Worm (Caenorhabditis elegans) whole organism, L2 larva: ENCODE measurements around the gene ptrg-1.

Source experiments
- C34F6.9 ChIP-seq: fragments of 150-350 bp; optimal IDR thresholded peaks from 2 replicates; lab custom pipeline; 2014; ENCODE audit warnings: missing biosample characterization, missing genetic modification characterization
- F13H6.1 ChIP-seq: sonication (generic microtip); optimal IDR thresholded peaks from 2 replicates; lab custom pipeline; 2016; ENCODE audit warnings: missing genetic modification characterization, missing compliant biosample characterization
- R02D3.7 ChIP-seq: fragments of 150-350 bp; optimal IDR thresholded peaks from 2 replicates; lab custom pipeline; 2014; ENCODE audit warnings: missing biosample characterization, missing genetic modification characterization
- Y55F3AM.14 ChIP-seq: fragments of 200-800 bp; sonication (Bioruptor generic); optimal IDR thresholded peaks from 2 replicates; lab custom pipeline; 2018; ENCODE audit warnings: mild to moderate bottlenecking, missing genetic modification characterization, missing compliant biosample characterization
- ZK546.5 ChIP-seq: sonication (generic microtip); optimal IDR thresholded peaks from 2 replicates; lab custom pipeline; 2017; ENCODE audit warnings: missing biosample characterization, missing genetic modification characterization
- alr-1 ChIP-seq: fragments of 150-350 bp; optimal IDR thresholded peaks from 2 replicates; lab custom pipeline; 2014; ENCODE audit warnings: missing biosample characterization, missing genetic modification characterization
- aly-2 ChIP-seq: fragments of 150-350 bp; optimal IDR thresholded peaks from 2 replicates; lab custom pipeline; 2014; ENCODE audit warnings: missing biosample characterization, missing genetic modification characterization
- ama-1 ChIP-seq: fragments of 150-350 bp; optimal IDR thresholded peaks from 2 replicates; lab custom pipeline; 2018; ENCODE audit warnings: inconsistent platforms
- blmp-1 ChIP-seq: sonication (generic microtip); optimal IDR thresholded peaks from 2 replicates; lab custom pipeline; 2017; ENCODE audit warnings: missing genetic modification characterization, mild to moderate bottlenecking, missing compliant biosample characterization, antibody characterized with exemption, moderate library complexity; ENCODE audit not compliant: insufficient read depth
- ceh-16 ChIP-seq: fragments of 150-350 bp; optimal IDR thresholded peaks from 2 replicates; lab custom pipeline; 2014; ENCODE audit warnings: missing biosample characterization, missing genetic modification characterization
- ceh-82 ChIP-seq: fragments of 150-350 bp; optimal IDR thresholded peaks from 2 replicates; lab custom pipeline; 2014; ENCODE audit warnings: missing biosample characterization, missing genetic modification characterization
- crh-2 ChIP-seq: sonication (generic microtip); optimal IDR thresholded peaks from 2 replicates; lab custom pipeline; 2017; ENCODE audit warnings: missing biosample characterization, missing genetic modification characterization
- dmd-4 ChIP-seq: sonication (generic microtip); optimal IDR thresholded peaks from 2 replicates; lab custom pipeline; 2017; ENCODE audit warnings: missing biosample characterization, missing genetic modification characterization
- egl-27 ChIP-seq: sonication (generic microtip); optimal IDR thresholded peaks from 3 replicates; lab custom pipeline; 2017; ENCODE audit warnings: missing biosample characterization, missing genetic modification reagents, missing genetic modification characterization
- elt-1 ChIP-seq: fragments of 150-350 bp; optimal IDR thresholded peaks from 2 replicates; lab custom pipeline; 2014; ENCODE audit warnings: missing biosample characterization, missing genetic modification characterization
- elt-3 ChIP-seq: sonication (generic microtip); optimal IDR thresholded peaks from 2 replicates; lab custom pipeline; 2017; ENCODE audit warnings: missing biosample characterization, missing genetic modification characterization
- fos-1 ChIP-seq: fragments of 150-350 bp; optimal IDR thresholded peaks from 2 replicates; lab custom pipeline; 2014; ENCODE audit warnings: missing biosample characterization, missing genetic modification characterization
- gmeb-1 ChIP-seq: fragments of 150-350 bp; optimal IDR thresholded peaks from 2 replicates; lab custom pipeline; 2014; ENCODE audit warnings: missing biosample characterization, missing genetic modification characterization
- lin-11 ChIP-seq: fragments of 150-350 bp; sonication (generic microtip); optimal IDR thresholded peaks from 2 replicates; lab custom pipeline; 2014; ENCODE audit warnings: missing biosample characterization, missing genetic modification characterization, inconsistent platforms, mixed read lengths
- lin-13 ChIP-seq: fragments of 150-350 bp; optimal IDR thresholded peaks from 2 replicates; lab custom pipeline; 2014; ENCODE audit warnings: missing biosample characterization, missing genetic modification reagents, missing genetic modification characterization
- lin-39 ChIP-seq: fragments of 150-350 bp; optimal IDR thresholded peaks from 2 replicates; lab custom pipeline; 2014; ENCODE audit warnings: missing biosample characterization, missing genetic modification reagents, missing genetic modification characterization
- lsy-2 ChIP-seq, 2 experiments: fragments of 150-350 bp in 1 of 2; sonication (generic microtip) in 1 of 2; optimal IDR thresholded peaks; 2 replicates each; lab custom pipeline; 2014 to 2017; ENCODE audit warnings: missing biosample characterization in 2 of 2, missing genetic modification characterization in 2 of 2
- mab-5 ChIP-seq: fragments of 150-350 bp; optimal IDR thresholded peaks from 2 replicates; lab custom pipeline; 2014; ENCODE audit warnings: missing biosample characterization, missing genetic modification characterization
- mbf-1 ChIP-seq: sonication (generic microtip); optimal IDR thresholded peaks from 2 replicates; lab custom pipeline; 2017; ENCODE audit warnings: missing biosample characterization, missing genetic modification characterization
- mdl-1 ChIP-seq, 2 experiments: fragments of 150-350 bp in 1 of 2; sonication (generic microtip) in 1 of 2; optimal IDR thresholded peaks; 2 replicates each; lab custom pipeline; 2017; ENCODE audit warnings: missing biosample characterization in 2 of 2, missing genetic modification characterization in 2 of 2
- nhr-10 ChIP-seq: sonication (generic microtip); optimal IDR thresholded peaks from 2 replicates; lab custom pipeline; 2017; ENCODE audit warnings: missing biosample characterization, missing genetic modification characterization
- nhr-11 ChIP-seq: fragments of 150-350 bp; optimal IDR thresholded peaks from 2 replicates; lab custom pipeline; 2014; ENCODE audit warnings: missing biosample characterization, missing genetic modification characterization
- nhr-12 ChIP-seq: fragments of 150-350 bp; optimal IDR thresholded peaks from 2 replicates; lab custom pipeline; 2014; ENCODE audit warnings: missing biosample characterization, missing genetic modification characterization
- nhr-129 ChIP-seq: fragments of 150-350 bp; optimal IDR thresholded peaks from 2 replicates; lab custom pipeline; 2014; ENCODE audit warnings: missing biosample characterization, missing genetic modification characterization
- nhr-21 ChIP-seq: fragments of 150-350 bp; optimal IDR thresholded peaks from 2 replicates; lab custom pipeline; 2014; ENCODE audit warnings: missing biosample characterization, missing genetic modification characterization
- nhr-23 ChIP-seq: fragments of 150-350 bp; optimal IDR thresholded peaks from 2 replicates; lab custom pipeline; 2014; ENCODE audit warnings: missing biosample characterization, missing genetic modification reagents, missing genetic modification characterization
- nhr-237 ChIP-seq: fragments of 150-350 bp; optimal IDR thresholded peaks from 2 replicates; lab custom pipeline; 2014; ENCODE audit warnings: missing biosample characterization, missing genetic modification characterization
- nhr-25 ChIP-seq: fragments of 150-350 bp; sonication (generic microtip); optimal IDR thresholded peaks from 3 replicates; lab custom pipeline; 2014; ENCODE audit warnings: missing biosample characterization, missing genetic modification characterization
- nhr-6 ChIP-seq: fragments of 150-350 bp; optimal IDR thresholded peaks from 2 replicates; lab custom pipeline; 2014; ENCODE audit warnings: missing biosample characterization, missing genetic modification characterization
- nhr-77 ChIP-seq: fragments of 150-350 bp; optimal IDR thresholded peaks from 2 replicates; lab custom pipeline; 2014; ENCODE audit warnings: missing biosample characterization, missing genetic modification characterization
- peb-1 ChIP-seq: fragments of 150-350 bp; optimal IDR thresholded peaks from 2 replicates; lab custom pipeline; 2014; ENCODE audit warnings: missing biosample characterization, missing genetic modification characterization
- sem-4 ChIP-seq: fragments of 150-350 bp; optimal IDR thresholded peaks from 2 replicates; lab custom pipeline; 2014; ENCODE audit warnings: missing biosample characterization, missing genetic modification reagents, missing genetic modification characterization
- skn-1 ChIP-seq: sonication (generic microtip); optimal IDR thresholded peaks from 2 replicates; lab custom pipeline; 2017; ENCODE audit warnings: missing biosample characterization, missing genetic modification characterization
- sma-3 ChIP-seq: sonication (generic microtip); optimal IDR thresholded peaks from 2 replicates; lab custom pipeline; 2016; ENCODE audit warnings: missing genetic modification reagents, missing genetic modification characterization, missing compliant biosample characterization
- sma-9 ChIP-seq, 2 experiments: fragments of 150-350 bp in 1 of 2; sonication (generic microtip) in 1 of 2; optimal IDR thresholded peaks; 2 replicates each; lab custom pipeline; 2014 to 2016; ENCODE audit warnings: missing genetic modification characterization in 2 of 2, mild to moderate bottlenecking in 1 of 2, missing biosample characterization in 1 of 2, missing compliant biosample characterization in 1 of 2, missing genetic modification reagents in 1 of 2, moderate library complexity in 1 of 2
- snpc-4 ChIP-seq: fragments of 150-350 bp; optimal IDR thresholded peaks from 2 replicates; lab custom pipeline; 2014; ENCODE audit warnings: missing biosample characterization, missing genetic modification characterization
- unc-39 ChIP-seq: fragments of 150-350 bp; optimal IDR thresholded peaks from 2 replicates; lab custom pipeline; 2014; ENCODE audit warnings: missing biosample characterization, missing genetic modification characterization
- unc-55 ChIP-seq: fragments of 150-350 bp; sonication (generic microtip); optimal IDR thresholded peaks from 3 replicates; lab custom pipeline; 2014; ENCODE audit warnings: missing biosample characterization, missing genetic modification reagents, missing genetic modification characterization
- unc-62 ChIP-seq: fragments of 150-350 bp; optimal IDR thresholded peaks from 2 replicates; lab custom pipeline; 2014; ENCODE audit warnings: missing biosample characterization, missing genetic modification reagents, missing genetic modification characterization
- zag-1 ChIP-seq: fragments of 150-350 bp; optimal IDR thresholded peaks from 2 replicates; lab custom pipeline; 2014; ENCODE audit warnings: missing biosample characterization, missing genetic modification characterization
- ztf-1 ChIP-seq: fragments of 200-800 bp; sonication (Bioruptor generic); conservative IDR thresholded peaks from 2 replicates; pipeline ENCODE4 v1.3.6; 2022; ENCODE audit warnings: missing genetic modification characterization, missing compliant biosample characterization
- ztf-11 ChIP-seq: sonication (generic microtip); optimal IDR thresholded peaks from 2 replicates; lab custom pipeline; 2017; ENCODE audit warnings: missing biosample characterization, missing genetic modification characterization
- ztf-4 ChIP-seq: fragments of 150-350 bp; optimal IDR thresholded peaks from 2 replicates; lab custom pipeline; 2014; ENCODE audit warnings: missing biosample characterization, missing genetic modification characterization

ptrg-1 gene

ce11 chrIV:10180133-10180749, 14.0 kb downstream of the ptrg-1 start, which contains the start of gene gta-1:
gta-1 (plus strand) TSS chrIV:10180660.
- TF ChIP-seq sma-3 (GFP tag; lab: Kevin White, UChicago) (no peak), snpc-4 (tag; lab: Kevin White, UChicago) (no peak), unc-55 (GFP tag; lab: Kevin White, UChicago) (peak; percentile 65), elt-1 (no peak), nhr-6 (tag; lab: Kevin White, UChicago) (no peak), nhr-129 (tag; lab: Kevin White, UChicago) (peak; percentile 71), ceh-16 (no peak), R02D3.7 (tag; lab: Kevin White, UChicago) (no peak), zag-1 (tag; lab: Kevin White, UChicago) (no peak), Y55F3AM.14 (no peak), ztf-4 (tag; lab: Kevin White, UChicago) (peak; percentile 18), peb-1 (no peak), lsy-2 (tag; optimal IDR thresholded peaks at IDR 0.05; lab: Kevin White, UChicago) (peak in 1 of 2 experiments; percentile 34), lin-13 (GFP tag; lab: Kevin White, UChicago) (no peak), skn-1 (tag; lab: Kevin White, UChicago) (no peak), nhr-23 (no peak), unc-62 (GFP tag; lab: Kevin White, UChicago) (no peak), fos-1 (tag; lab: Kevin White, UChicago) (no peak), C34F6.9 (tag; lab: Kevin White, UChicago) (peak; percentile 38), dmd-4 (tag; lab: Kevin White, UChicago) (no peak), lin-39 (tag; lab: Kevin White, UChicago) (no peak), unc-39 (no peak), mab-5 (no peak), F13H6.1 (tag; lab: Kevin White, UChicago) (no peak), sma-9 (GFP tag; optimal IDR thresholded peaks at IDR 0.05; lab: Kevin White, UChicago) (peak; percentile 20), sma-9 (tag; optimal IDR thresholded peaks at IDR 0.05; lab: Kevin White, UChicago) (no peak), sem-4 (no peak), nhr-25 (tag; lab: Kevin White, UChicago) (no peak), ztf-1 (no peak), ama-1 (no peak), alr-1 (tag; lab: Kevin White, UChicago) (no peak), aly-2 (tag; lab: Kevin White, UChicago) (no peak), nhr-12 (tag; lab: Kevin White, UChicago) (no peak), gmeb-1 (tag; lab: Kevin White, UChicago) (no peak), mbf-1 (tag; lab: Kevin White, UChicago) (no peak), ceh-82 (tag; lab: Kevin White, UChicago) (no peak), nhr-21 (tag; lab: Kevin White, UChicago) (no peak), blmp-1 (tag; lab: Kevin White, UChicago) (peak; percentile 20), mdl-1 (tag; optimal IDR thresholded peaks at IDR 0.05; lab: Kevin White, UChicago) (no peak), lin-11 (tag; lab: Kevin White, UChicago) (no peak), nhr-11 (no peak), egl-27 (tag; lab: Kevin White, UChicago) (no peak), nhr-77 (tag; lab: Kevin White, UChicago) (no peak), ztf-11 (no peak), nhr-237 (tag; lab: Kevin White, UChicago) (no peak), ZK546.5 (tag; lab: Kevin White, UChicago) (no peak), elt-3 (tag; lab: Kevin White, UChicago) (no peak), nhr-10 (tag; lab: Kevin White, UChicago) (no peak), crh-2 (tag; lab: Kevin White, UChicago) (peak; percentile 52)
